Fruit fly (Drosophila melanogaster) whole organism, prepupa: ENCODE measurements around the gene CG34284.

ENCODE experiments used
- CG6854 ChIP-seq: fragments of 200-800 bp; sonication (Bioruptor generic); optimal IDR thresholded peaks from 2 replicates; lab custom pipeline; 2017; ENCODE audit warnings: missing biosample characterization, mild to moderate bottlenecking, missing genetic modification characterization
- Eip93F ChIP-seq: fragments of 200-800 bp; sonication (Bioruptor generic); optimal IDR thresholded peaks from 2 replicates; lab custom pipeline; 2016; ENCODE audit warnings: missing biosample characterization, mild to moderate bottlenecking, missing genetic modification characterization

- TF ChIP-seq CG6854 (GFP tag; lab: Kevin White, UChicago) (no peak), Eip93F (GFP tag; lab: Kevin White, UChicago) (peak; percentile 27)
Observed at dm6 chr3R:18916715-18917253, 14.1 kb upstream of the CG34284 start.
